Worm (Caenorhabditis elegans) whole organism, L1 larva: Measurements from ENCODE around the gene B0303.4.

ENCODE experiments used
- Y116A8C.19 ChIP-seq: sonication (generic microtip); optimal IDR thresholded peaks from 2 replicates; lab custom pipeline; 2016; ENCODE audit warnings: missing compliant biosample characterization, missing genetic modification characterization, borderline replicate concordance
- aha-1 ChIP-seq: fragments of 150-350 bp; optimal IDR thresholded peaks from 2 replicates; lab custom pipeline; 2014; ENCODE audit warnings: missing biosample characterization, missing genetic modification characterization
- alr-1 ChIP-seq: fragments of 200-800 bp; sonication (Bioruptor generic); optimal IDR thresholded peaks from 2 replicates; lab custom pipeline; 2018; ENCODE audit warnings: borderline replicate concordance, mild to moderate bottlenecking, missing genetic modification characterization, missing compliant biosample characterization
- aly-2 ChIP-seq: fragments of 150-350 bp; optimal IDR thresholded peaks from 2 replicates; lab custom pipeline; 2014; ENCODE audit warnings: missing biosample characterization, missing genetic modification characterization
- ama-1 ChIP-seq: fragments of 150-350 bp; optimal IDR thresholded peaks from 2 replicates; lab custom pipeline; 2014
- blmp-1 ChIP-seq: fragments of 150-350 bp; optimal IDR thresholded peaks from 2 replicates; lab custom pipeline; 2014; ENCODE audit warnings: missing biosample characterization, missing genetic modification characterization
- ceh-63 ChIP-seq: fragments of 200-800 bp; sonication (Bioruptor generic); optimal IDR thresholded peaks from 2 replicates; lab custom pipeline; 2018; ENCODE audit warnings: mild to moderate bottlenecking, missing genetic modification characterization, missing compliant biosample characterization
- ceh-8 ChIP-seq: fragments of 200-800 bp; sonication (Bioruptor generic); optimal IDR thresholded peaks from 2 replicates; lab custom pipeline; 2018; ENCODE audit warnings: mild to moderate bottlenecking, missing genetic modification characterization, moderate library complexity, missing compliant biosample characterization
- ceh-82 ChIP-seq, 3 experiments: fragments of 150-350 bp in 1 of 3; sonication (generic microtip) in 2 of 3; optimal IDR thresholded peaks; 2 replicates each; lab custom pipeline; 2014 to 2017; ENCODE audit warnings: missing biosample characterization in 3 of 3, missing genetic modification characterization in 3 of 3
- ceh-88 ChIP-seq: fragments of 200-800 bp; sonication (Bioruptor generic); IDR thresholded peaks from 2 replicates; pipeline ENCODE4 v1.3.6; 2022; ENCODE audit warnings: missing genetic modification characterization, missing compliant biosample characterization
- ceh-90 ChIP-seq: sonication (generic microtip); optimal IDR thresholded peaks from 2 replicates; lab custom pipeline; 2016; ENCODE audit warnings: missing genetic modification characterization, missing compliant biosample characterization
- ces-1 ChIP-seq: fragments of 150-350 bp; optimal IDR thresholded peaks from 2 replicates; lab custom pipeline; 2014; ENCODE audit warnings: missing biosample characterization, missing genetic modification reagents, missing genetic modification characterization
- dpl-1 ChIP-seq, 3 experiments: fragments of 150-350 bp in 2 of 3; sonication (generic microtip) in 1 of 3; optimal IDR thresholded peaks; 2 replicates each; lab custom pipeline; 2014 to 2017; ENCODE audit warnings: missing biosample characterization in 3 of 3, missing genetic modification characterization in 3 of 3, missing genetic modification reagents in 3 of 3
- dsc-1 ChIP-seq: sonication (generic microtip); optimal IDR thresholded peaks from 2 replicates; lab custom pipeline; 2016; ENCODE audit warnings: mild to moderate bottlenecking, missing genetic modification characterization, missing compliant biosample characterization
- efl-1 ChIP-seq, 4 experiments: fragments of 150-350 bp; optimal IDR thresholded peaks in 3 of 4; peaks in 1 of 4; 1 replicate in 1 of 4; 2 replicates in 3 of 4; lab custom pipeline; 2014; ENCODE audit warnings: missing biosample characterization in 2 of 4, missing genetic modification characterization in 2 of 4, missing genetic modification reagents in 2 of 4
- egl-27 ChIP-seq, 2 experiments: fragments of 150-350 bp in 1 of 2; sonication (generic microtip); optimal IDR thresholded peaks; 3 replicates each; lab custom pipeline; 2017 to 2018; ENCODE audit warnings: missing biosample characterization in 2 of 2, missing genetic modification characterization in 2 of 2, missing genetic modification reagents in 2 of 2
- ets-5 ChIP-seq: fragments of 200-800 bp; sonication (Bioruptor generic); IDR thresholded peaks from 2 replicates; pipeline ENCODE4 v1.3.6; 2022; ENCODE audit warnings: missing genetic modification characterization, missing compliant biosample characterization
- fkh-10 ChIP-seq: sonication (generic microtip); optimal IDR thresholded peaks from 2 replicates; lab custom pipeline; 2017; ENCODE audit warnings: missing biosample characterization, missing genetic modification reagents, missing genetic modification characterization
- hlh-17 ChIP-seq: fragments of 200-800 bp; sonication (Bioruptor generic); optimal IDR thresholded peaks from 2 replicates; lab custom pipeline; 2018; ENCODE audit warnings: missing genetic modification characterization, mild to moderate bottlenecking, missing compliant biosample characterization, moderate library complexity, borderline replicate concordance
- hpl-2 ChIP-seq: fragments of 150-350 bp; optimal IDR thresholded peaks from 2 replicates; lab custom pipeline; 2014; ENCODE audit warnings: missing biosample characterization, missing genetic modification reagents, missing genetic modification characterization
- lin-13 ChIP-seq: fragments of 150-350 bp; optimal IDR thresholded peaks from 2 replicates; lab custom pipeline; 2014; ENCODE audit warnings: missing biosample characterization, missing genetic modification reagents, missing genetic modification characterization
- lin-14 ChIP-seq: fragments of 200-800 bp; sonication (Bioruptor generic); optimal IDR thresholded peaks from 2 replicates; lab custom pipeline; 2018; ENCODE audit warnings: mild to moderate bottlenecking, missing genetic modification characterization, moderate library complexity, missing compliant biosample characterization
- lin-35 ChIP-seq, 2 experiments: fragments of 150-350 bp; optimal IDR thresholded peaks; 2 replicates each; lab custom pipeline; 2014; ENCODE audit warnings: missing biosample characterization in 2 of 2, missing genetic modification characterization in 2 of 2, missing genetic modification reagents in 2 of 2
- lir-3 ChIP-seq: sonication (generic microtip); optimal IDR thresholded peaks from 2 replicates; lab custom pipeline; 2016; ENCODE audit warnings: mild to moderate bottlenecking, missing genetic modification characterization, moderate library complexity, missing compliant biosample characterization; ENCODE audit not compliant: poor library complexity
- lsy-2 ChIP-seq, 2 experiments: fragments of 150-350 bp; optimal IDR thresholded peaks; 2 replicates each; lab custom pipeline; 2014; ENCODE audit warnings: missing biosample characterization in 2 of 2, missing genetic modification characterization in 2 of 2
- mdl-1 ChIP-seq, 2 experiments: fragments of 150-350 bp; optimal IDR thresholded peaks; 2 replicates each; lab custom pipeline; 2014 to 2017; ENCODE audit warnings: missing biosample characterization in 2 of 2, missing genetic modification characterization in 2 of 2, inconsistent platforms in 1 of 2
- mef-2 ChIP-seq: fragments of 150-350 bp; optimal IDR thresholded peaks from 2 replicates; lab custom pipeline; 2014; ENCODE audit warnings: missing biosample characterization, missing genetic modification characterization
- mep-1 ChIP-seq: fragments of 150-350 bp; optimal IDR thresholded peaks from 2 replicates; lab custom pipeline; 2014; ENCODE audit warnings: missing biosample characterization, missing genetic modification characterization
- nhr-11 ChIP-seq: fragments of 150-350 bp; optimal IDR thresholded peaks from 2 replicates; lab custom pipeline; 2014; ENCODE audit warnings: missing biosample characterization, missing genetic modification characterization
- nhr-19 ChIP-seq: fragments of 200-800 bp; sonication (Bioruptor generic); conservative IDR thresholded peaks from 2 replicates; pipeline ENCODE4 v1.3.6; 2022; ENCODE audit warnings: missing genetic modification characterization, missing compliant biosample characterization
- nhr-237 ChIP-seq: fragments of 150-350 bp; optimal IDR thresholded peaks from 2 replicates; lab custom pipeline; 2014; ENCODE audit warnings: missing biosample characterization, missing genetic modification characterization
- nhr-47 ChIP-seq: sonication (generic microtip); optimal IDR thresholded peaks from 2 replicates; lab custom pipeline; 2016; ENCODE audit warnings: mild to moderate bottlenecking, missing genetic modification characterization, moderate library complexity, missing compliant biosample characterization
- nhr-71 ChIP-seq: sonication (generic microtip); optimal IDR thresholded peaks from 2 replicates; lab custom pipeline; 2016; ENCODE audit warnings: mild to moderate bottlenecking, missing genetic modification characterization, moderate library complexity, missing compliant biosample characterization
- nhr-77 ChIP-seq: fragments of 150-350 bp; optimal IDR thresholded peaks from 2 replicates; lab custom pipeline; 2014; ENCODE audit warnings: missing biosample characterization, missing genetic modification characterization
- pag-3 ChIP-seq: sonication (generic microtip); optimal IDR thresholded peaks from 2 replicates; lab custom pipeline; 2017; ENCODE audit warnings: missing genetic modification characterization, mild to moderate bottlenecking, missing compliant biosample characterization, antibody characterized with exemption, borderline replicate concordance; ENCODE audit not compliant: insufficient read depth
- pqm-1 ChIP-seq: sonication (generic microtip); optimal IDR thresholded peaks from 3 replicates; lab custom pipeline; 2017; ENCODE audit warnings: missing biosample characterization, missing genetic modification characterization
- rnt-1 ChIP-seq: sonication (generic microtip); optimal IDR thresholded peaks from 2 replicates; lab custom pipeline; 2016; ENCODE audit warnings: mild to moderate bottlenecking, missing genetic modification characterization, moderate library complexity, missing compliant biosample characterization
- skn-1 ChIP-seq: fragments of 150-350 bp; optimal IDR thresholded peaks from 2 replicates; lab custom pipeline; 2014; ENCODE audit warnings: missing biosample characterization, missing genetic modification characterization
- snpc-4 ChIP-seq: fragments of 150-350 bp; optimal IDR thresholded peaks from 2 replicates; lab custom pipeline; 2014; ENCODE audit warnings: missing biosample characterization, missing genetic modification characterization
- snu-23 ChIP-seq: sonication (generic microtip); optimal IDR thresholded peaks from 2 replicates; lab custom pipeline; 2016; ENCODE audit warnings: missing genetic modification characterization, missing compliant biosample characterization
- tbx-2 ChIP-seq: sonication (generic microtip); optimal IDR thresholded peaks from 2 replicates; lab custom pipeline; 2016; ENCODE audit warnings: missing genetic modification characterization, missing compliant biosample characterization
- vab-15 ChIP-seq: sonication (generic microtip); optimal IDR thresholded peaks from 2 replicates; lab custom pipeline; 2017; ENCODE audit warnings: missing genotype, mild to moderate bottlenecking, missing genetic modification characterization, missing compliant biosample characterization
- xbp-1 ChIP-seq: sonication (generic microtip); optimal IDR thresholded peaks from 2 replicates; lab custom pipeline; 2016; ENCODE audit warnings: missing genetic modification characterization, missing compliant biosample characterization
- zag-1 ChIP-seq: fragments of 150-350 bp; optimal IDR thresholded peaks from 2 replicates; lab custom pipeline; 2014; ENCODE audit warnings: missing biosample characterization, missing genetic modification characterization
- ztf-11 ChIP-seq, 2 experiments: sonication (generic microtip); optimal IDR thresholded peaks; 2 replicates each; lab custom pipeline; 2016 to 2017; ENCODE audit warnings: missing genetic modification characterization in 2 of 2, missing biosample characterization in 1 of 2, missing compliant biosample characterization in 1 of 2

Gene B0303.4

ce11 chrIII:8739126-8739525 is 49.5 kb downstream of the B0303.4 start (continued):
- TF ChIP-seq nhr-47 (tag; lab: Kevin White, UChicago) (peak; percentile 10), fkh-10 (GFP tag; lab: Kevin White, UChicago) (no peak), mdl-1 (tag; optimal IDR thresholded peaks at IDR 0.05; lab: Kevin White, UChicago) (peak in 1 of 2 experiments; percentile 84), ceh-88 (GFP tag; lab: Robert Waterston, UW) (no peak), lir-3 (tag; lab: Kevin White, UChicago) (no peak), mep-1 (peak; percentile 5), dpl-1 (GFP tag; optimal IDR thresholded peaks at IDR 0.05; lab: Kevin White, UChicago) (peak in 2 of 3 experiments; percentile 24 to 50), tbx-2 (tag; lab: Kevin White, UChicago) (peak; percentile 31), blmp-1 (tag; lab: Kevin White, UChicago) (peak; percentile 74)
- TF ChIP-seq, all 84 proteins: peak for 21

- peak in 1 of 2 experiments; percentile 27 for TF ChIP-seq mdl-1 (tag; optimal IDR thresholded peaks at IDR 0.05; lab: Kevin White, UChicago)
- TF ChIP-seq hlh-17 = no peak
- peak in 1 of 2 experiments; percentile 10 for TF ChIP-seq efl-1 (optimal IDR thresholded peaks at IDR 0.05; lab: Kevin White, UChicago)
- TF ChIP-seq efl-1 (GFP tag; optimal IDR thresholded peaks at IDR 0.05 in 1 of 2; lab: Kevin White, UChicago) = peak; percentile 3 to 84
- TF ChIP-seq dpl-1 (GFP tag; optimal IDR thresholded peaks at IDR 0.05; lab: Kevin White, UChicago) = peak in 1 of 3 experiments; percentile 3
- TF ChIP-seq nhr-19 = peak; percentile 54
- TF ChIP-seq mep-1 = no peak
- TF ChIP-seq blmp-1 (tag; lab: Kevin White, UChicago) = no peak
- TF ChIP-seq lin-35 (GFP tag; optimal IDR thresholded peaks at IDR 0.05; lab: Kevin White, UChicago) = peak; percentile 18 to 45
- peak in 1 of 2 experiments; percentile 23 for TF ChIP-seq lsy-2 (tag; optimal IDR thresholded peaks at IDR 0.05; lab: Kevin White, UChicago)
- TF ChIP-seq rnt-1 = peak; percentile 63
- no peak for TF ChIP-seq nhr-11 (tag; lab: Kevin White, UChicago)
- peak; percentile 42 for TF ChIP-seq lin-14 (GFP tag; lab: Kevin White, UChicago)
- TF ChIP-seq ceh-88 (GFP tag; lab: Robert Waterston, UW) = no peak
- peak; percentile 38 for TF ChIP-seq nhr-71
- TF ChIP-seq ces-1 (GFP tag; lab: Kevin White, UChicago) = no peak
- TF ChIP-seq snu-23 (GFP tag; lab: Kevin White, UChicago) = peak; percentile 25
These were observed 50.1 kb downstream of the B0303.4 start for ce11 chrIII:8739786-8740185.

ce11 chrIII:8741276-8741860 is 51.7 kb downstream of the B0303.4 start, which contains the start of gene pdhk-2:
Gene pdhk-2 (minus strand): TSS chrIII:8741412.
- TF ChIP-seq dsc-1 (tag; lab: Kevin White, UChicago) = peak; percentile 96
- TF ChIP-seq nhr-47 (tag; lab: Kevin White, UChicago) = peak; percentile 97
- TF ChIP-seq pag-3 = no peak
- peak; percentile 75 for TF ChIP-seq vab-15 (tag; lab: Kevin White, UChicago)
- no peak for TF ChIP-seq egl-27 (tag; optimal IDR thresholded peaks at IDR 0.05; lab: Kevin White, UChicago)
- no peak for TF ChIP-seq hlh-17
- TF ChIP-seq ceh-8 (GFP tag; lab: Kevin White, UChicago) = peak; percentile 89
- TF ChIP-seq pqm-1 (tag; lab: Kevin White, UChicago) = no peak
- no peak for TF ChIP-seq ets-5
- TF ChIP-seq snpc-4 (tag; lab: Kevin White, UChicago) = peak; percentile 84
- peak; percentile 89 for TF ChIP-seq nhr-11 (tag; lab: Kevin White, UChicago)
- TF ChIP-seq aly-2 (tag; lab: Kevin White, UChicago) = peak; percentile 78
- peak; percentile 74 for TF ChIP-seq ama-1 (lab: Kevin White, UChicago)
- peak in 1 of 2 experiments; percentile 84 for TF ChIP-seq ztf-11 (tag; optimal IDR thresholded peaks at IDR 0.05; lab: Kevin White, UChicago)
- peak in 1 of 2 experiments; percentile 85 for TF ChIP-seq mdl-1 (tag; optimal IDR thresholded peaks at IDR 0.05; lab: Kevin White, UChicago)
- TF ChIP-seq Y116A8C.19 (tag; lab: Kevin White, UChicago) = no peak
- peak; percentile 93 to 97 (median 94) for TF ChIP-seq ceh-82 (tag; optimal IDR thresholded peaks at IDR 0.05; lab: Kevin White, UChicago)
- TF ChIP-seq lin-13 (GFP tag; lab: Kevin White, UChicago) = peak; percentile 92
- TF ChIP-seq xbp-1 (tag; lab: Kevin White, UChicago) = peak; percentile 93
- TF ChIP-seq mef-2 (tag; lab: Kevin White, UChicago) = peak; percentile 69
- TF ChIP-seq ceh-63 = no peak
- TF ChIP-seq ces-1 (GFP tag; lab: Kevin White, UChicago) = no peak
- peak; percentile 63 for TF ChIP-seq aha-1 (tag; lab: Kevin White, UChicago)
- TF ChIP-seq alr-1 = no peak
- peak; percentile 82 for TF ChIP-seq zag-1 (tag; lab: Kevin White, UChicago)
- peak; percentile 32 for TF ChIP-seq hpl-2 (GFP tag; lab: Kevin White, UChicago)
- peak; percentile 52 for TF ChIP-seq ceh-90
- TF ChIP-seq nhr-77 = peak; percentile 85
- TF ChIP-seq skn-1 (tag; lab: Kevin White, UChicago) = peak; percentile 71
- TF ChIP-seq nhr-237 (tag; lab: Kevin White, UChicago) = peak; percentile 45
- TF ChIP-seq lir-3 (tag; lab: Kevin White, UChicago) = peak; percentile 82
